Fruit fly (Drosophila melanogaster): ENCODE results near the gene CG14662.

DNA sequence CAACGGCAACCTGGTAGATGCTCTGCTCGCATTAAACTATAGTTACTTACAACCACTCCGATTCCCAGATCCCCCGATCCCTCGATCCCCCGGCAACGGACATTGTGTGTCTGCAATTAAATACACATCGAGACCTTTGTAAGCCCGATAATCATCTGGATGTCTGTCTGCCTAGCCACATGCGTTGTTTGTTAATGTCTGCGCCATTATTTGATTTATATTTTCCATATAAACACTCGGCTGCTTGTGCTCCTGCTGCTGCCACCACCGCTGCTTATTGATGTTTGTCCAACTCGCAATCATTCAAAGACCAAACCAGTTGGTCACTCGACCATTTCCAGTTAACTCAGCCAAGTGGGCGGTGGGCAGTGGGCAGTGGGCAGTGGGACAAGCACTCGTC is 32.2 kb upstream of the CG14662 start:
- peak; percentile 49; the same call in 1 of the 2 replicates for TF ChIP-seq Xrp1 (GFP tag; IDR thresholded peaks at IDR 0.05)
- TF ChIP-seq CG11504 (tag; optimal IDR thresholded peaks at IDR 0.05): no peak
- TF ChIP-seq Sox100B (GFP tag; optimal IDR thresholded peaks at IDR 0.05): peak; percentile 32
- TF ChIP-seq CG34224 (GFP tag; IDR thresholded peaks at IDR 0.05; ENCODE audit: partially characterized antibody): no peak
- TF ChIP-seq HmgD (GFP tag; optimal IDR thresholded peaks at IDR 0.05): no peak
- TF ChIP-seq CG18764 (GFP tag; optimal IDR thresholded peaks at IDR 0.05): no peak
- no peak for TF ChIP-seq klu (GFP tag; IDR thresholded peaks at IDR 0.05)
- TF ChIP-seq rib (GFP tag; IDR thresholded peaks at IDR 0.05): no peak
- TF ChIP-seq CG7357 (GFP tag; IDR thresholded peaks at IDR 0.05): no peak
- TF ChIP-seq CG2120 (GFP tag; optimal IDR thresholded peaks at IDR 0.05): no peak
